Worm (Caenorhabditis elegans): ENCODE measurements around the gene C41H7.2.

C41H7.2 gene

ce11 chrII:2973940-2974402, 40.6 kb upstream of the C41H7.2 start:
- TF ChIP-seq mdt-29 (GFP tag; IDR thresholded peaks at IDR 0.05) (peak; percentile 95), ceh-20 (GFP tag; IDR thresholded peaks at IDR 0.05) (peak; percentile 99), spr-1 (tag; optimal IDR thresholded peaks at IDR 0.05) (no peak), nhr-11 (tag; optimal IDR thresholded peaks at IDR 0.05) (peak; percentile 90), lir-3 (tag; optimal IDR thresholded peaks at IDR 0.05) (no peak), cey-2 (tag; optimal IDR thresholded peaks at IDR 0.05; ENCODE audit: borderline replicate concordance, insufficient read depth) (no peak), lin-29 (GFP tag; IDR thresholded peaks at IDR 0.05) (peak; percentile 93), dmd-6 (GFP tag; IDR thresholded peaks at IDR 0.05) (peak; percentile 100), gei-8 (GFP tag; optimal IDR thresholded peaks at IDR 0.05) (peak; percentile 98), zip-2 (tag; optimal IDR thresholded peaks at IDR 0.05) (peak; percentile 59), ceh-44 (GFP tag; IDR thresholded peaks at IDR 0.05) (no peak), sdz-12 (GFP tag; optimal IDR thresholded peaks at IDR 0.05) (peak; percentile 77), spr-3 (GFP tag; optimal IDR thresholded peaks at IDR 0.05) (peak; percentile 91), egl-43 (GFP tag; IDR thresholded peaks at IDR 0.05) (peak; percentile 96), snpc-4 (tag; optimal IDR thresholded peaks at IDR 0.05) (no peak), madf-9 (GFP tag; conservative IDR thresholded peaks at IDR 0.05) (peak; percentile 94), ceh-32 (tag; optimal IDR thresholded peaks at IDR 0.05; ENCODE audit: poor library complexity) (peak; percentile 29), nhr-77 (tag; optimal IDR thresholded peaks at IDR 0.05) (peak; percentile 87), F10B5.3 (tag; optimal IDR thresholded peaks at IDR 0.05) (peak; percentile 6), T20F7.1 (GFP tag; optimal IDR thresholded peaks at IDR 0.05) (peak; percentile 85), madf-5 (GFP tag; IDR thresholded peaks at IDR 0.05) (no peak), ces-1 (GFP tag; optimal IDR thresholded peaks at IDR 0.05) (peak; percentile 35), T26A8.4 (GFP tag; IDR thresholded peaks at IDR 0.05) (peak; percentile 96), nhr-42 (GFP tag; IDR thresholded peaks at IDR 0.05) (peak; percentile 86; the same call in 1 of the 2 replicates), nhr-41 (GFP tag; IDR thresholded peaks at IDR 0.05) (peak; percentile 97), nhr-102 (tag; optimal IDR thresholded peaks at IDR 0.05) (peak; percentile 86), lsy-2 (tag; optimal IDR thresholded peaks at IDR 0.05) (peak; percentile 79 to 87), dve-1 (tag; optimal IDR thresholded peaks at IDR 0.05; ENCODE audit: insufficient read depth) (peak; percentile 98), Y105C5A.15 (GFP tag; IDR thresholded peaks at IDR 0.05) (no peak), dpl-1 (GFP tag; optimal IDR thresholded peaks at IDR 0.05) (peak; percentile 58), ama-1 (optimal IDR thresholded peaks at IDR 0.05) (peak; percentile 41), fkh-10 (GFP tag; optimal IDR thresholded peaks at IDR 0.05) (peak; percentile 91), tag-97 (GFP tag; IDR thresholded peaks at IDR 0.05) (peak; percentile 81; the same call in 1 of the 2 replicates), unc-62 (GFP tag; optimal IDR thresholded peaks at IDR 0.05 in 1 of 2) (peak in 1 of 2 experiments; percentile 49), unc-62 (tag; optimal IDR thresholded peaks at IDR 0.05) (no peak), ceh-82 (tag; optimal IDR thresholded peaks at IDR 0.05) (no peak), lin-39 (tag; optimal IDR thresholded peaks at IDR 0.05) (no peak), zfp-2 (tag; optimal IDR thresholded peaks at IDR 0.05) (no peak), F49E8.2 (tag; optimal IDR thresholded peaks at IDR 0.05; ENCODE audit: borderline replicate concordance) (no peak), lin-38 (GFP tag; IDR thresholded peaks at IDR 0.05) (peak; percentile 80), rbr-2 (tag; optimal IDR thresholded peaks at IDR 0.05) (peak; percentile 81), ztf-11 (tag; optimal IDR thresholded peaks at IDR 0.05) (no peak), nhr-111 (GFP tag; optimal IDR thresholded peaks at IDR 0.05) (peak; percentile 76), duxl-1 (tag; optimal IDR thresholded peaks at IDR 0.05; ENCODE audit: poor library complexity) (peak; percentile 92), aha-1 (tag) (peak; percentile 99), ctbp-1 (GFP tag; IDR thresholded peaks at IDR 0.05) (peak; percentile 98), hif-1 (tag; optimal IDR thresholded peaks at IDR 0.05) (peak in 1 of 2 experiments; percentile 85), nhr-48 (tag; optimal IDR thresholded peaks at IDR 0.05) (peak; percentile 89), lin-13 (GFP tag; optimal IDR thresholded peaks at IDR 0.05) (peak; percentile 89), nhr-25 (tag; optimal IDR thresholded peaks at IDR 0.05; ENCODE audit: borderline replicate concordance, insufficient read depth) (peak; percentile 93), D1046.2 (GFP tag; IDR thresholded peaks at IDR 0.05) (peak; percentile 83; the same call in 1 of the 2 replicates)

Measured in whole organism, L4 larva.